Worm (Caenorhabditis elegans): ENCODE data around the gene F46H5.4.

F46H5.4 gene

DNA sequence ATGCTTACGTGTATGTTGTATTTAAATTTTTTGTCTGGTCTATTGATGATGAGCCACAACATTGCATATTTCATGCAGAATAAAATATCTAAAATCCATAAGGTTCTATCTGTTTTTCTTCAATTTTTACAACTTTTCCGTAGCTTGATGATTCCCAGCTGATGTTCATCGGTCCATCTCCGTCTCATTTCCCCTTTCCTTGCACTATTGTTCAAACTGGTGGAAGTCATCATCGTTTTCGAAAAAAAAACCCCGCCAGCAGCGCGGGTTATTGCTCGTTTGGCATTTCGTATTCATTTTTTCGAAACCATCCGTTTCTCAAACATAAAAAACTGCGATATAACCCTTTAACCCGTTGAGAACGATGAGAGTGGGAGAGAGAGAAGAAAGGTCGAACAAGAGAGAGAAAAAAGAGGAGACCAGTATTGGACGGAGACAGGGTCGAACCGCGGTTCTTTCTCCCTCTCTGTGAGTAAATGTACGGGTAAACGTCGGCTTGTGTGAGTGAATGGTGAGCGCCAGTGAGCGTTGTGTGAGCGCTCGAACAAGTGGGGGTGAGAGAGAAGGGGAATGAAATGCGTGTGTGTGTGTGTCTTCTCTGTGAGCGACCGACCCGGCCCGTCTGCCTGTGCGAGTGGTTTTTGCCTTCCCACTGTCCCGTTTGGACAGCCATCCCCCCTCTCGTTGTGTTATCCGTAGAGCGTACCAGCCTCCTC is 10.3 kb upstream of the F46H5.4 start:
- TF ChIP-seq elt-2 (tag; optimal IDR thresholded peaks at IDR 0.05) (peak; percentile 67), sdc-2 (tag; optimal IDR thresholded peaks at IDR 0.05) (peak; percentile 88), unc-86 (tag; optimal IDR thresholded peaks at IDR 0.05) (no peak), pha-4 (tag; optimal IDR thresholded peaks at IDR 0.05) (no peak), pax-1 (tag; optimal IDR thresholded peaks at IDR 0.05) (no peak), hlh-30 (tag; optimal IDR thresholded peaks at IDR 0.05; ENCODE audit: insufficient read depth) (peak; percentile 67), lim-6 (tag; optimal IDR thresholded peaks at IDR 0.05) (peak; percentile 1), ceh-19 (GFP tag; optimal IDR thresholded peaks at IDR 0.05) (peak; percentile 67), madf-2 (tag; optimal IDR thresholded peaks at IDR 0.05) (no peak), mec-3 (tag; optimal IDR thresholded peaks at IDR 0.05; ENCODE audit: borderline replicate concordance) (no peak), pag-3 (tag; optimal IDR thresholded peaks at IDR 0.05; ENCODE audit: borderline replicate concordance) (no peak), nhr-11 (tag; optimal IDR thresholded peaks at IDR 0.05) (no peak), hlh-8 (tag; optimal IDR thresholded peaks at IDR 0.05) (peak; percentile 58), Y22D7AL.16 (tag; optimal IDR thresholded peaks at IDR 0.05) (peak; percentile 3), tbx-7 (tag; optimal IDR thresholded peaks at IDR 0.05) (peak; percentile 6), ahr-1 (tag; optimal IDR thresholded peaks at IDR 0.05) (no peak), ceh-2 (tag; optimal IDR thresholded peaks at IDR 0.05) (peak; percentile 69), ets-4 (tag; optimal IDR thresholded peaks at IDR 0.05) (peak; percentile 41), ttx-3 (tag; optimal IDR thresholded peaks at IDR 0.05) (no peak), zip-5 (tag; optimal IDR thresholded peaks at IDR 0.05) (no peak), ceh-31 (tag; optimal IDR thresholded peaks at IDR 0.05) (peak; percentile 89), ceh-34 (tag; optimal IDR thresholded peaks at IDR 0.05) (peak; percentile 83), ztf-16 (tag; optimal IDR thresholded peaks at IDR 0.05) (peak; percentile 55), K09A11.1 (tag; optimal IDR thresholded peaks at IDR 0.05; ENCODE audit: insufficient read depth) (peak; percentile 56), pqm-1 (tag; optimal IDR thresholded peaks at IDR 0.05) (peak; percentile 69), pros-1 (tag; optimal IDR thresholded peaks at IDR 0.05) (peak; percentile 57), unc-3 (GFP tag; conservative IDR thresholded peaks at IDR 0.05) (no peak), unc-3 (tag; optimal IDR thresholded peaks at IDR 0.05) (peak; percentile 29), ref-2 (tag; optimal IDR thresholded peaks at IDR 0.05) (peak; percentile 84), unc-55 (GFP tag; optimal IDR thresholded peaks at IDR 0.05) (peak; percentile 44), F13H6.1 (tag; optimal IDR thresholded peaks at IDR 0.05) (peak; percentile 82), hlh-6 (tag; optimal IDR thresholded peaks at IDR 0.05) (peak; percentile 69), lin-11 (tag; optimal IDR thresholded peaks at IDR 0.05) (no peak), dve-1 (tag; optimal IDR thresholded peaks at IDR 0.05) (peak; percentile 50), pat-9 (tag; optimal IDR thresholded peaks at IDR 0.05) (peak; percentile 38), ceh-45 (GFP tag; IDR thresholded peaks at IDR 0.05) (no peak), ceh-9 (tag; optimal IDR thresholded peaks at IDR 0.05) (no peak), ceh-24 (tag; optimal IDR thresholded peaks at IDR 0.05) (no peak), dmd-4 (tag; optimal IDR thresholded peaks at IDR 0.05; ENCODE audit: borderline replicate concordance) (no peak), sox-4 (tag; optimal IDR thresholded peaks at IDR 0.05) (peak; percentile 48), C08G9.2 (tag; optimal IDR thresholded peaks at IDR 0.05) (peak; percentile 69), rnt-1 (tag; optimal IDR thresholded peaks at IDR 0.05) (peak; percentile 52), C38D4.7 (GFP tag; optimal IDR thresholded peaks at IDR 0.05) (peak; percentile 3), fkh-10 (GFP tag; optimal IDR thresholded peaks at IDR 0.05) (no peak), odd-2 (tag; optimal IDR thresholded peaks at IDR 0.05) (no peak), npax-4 (tag; optimal IDR thresholded peaks at IDR 0.05) (no peak), T23F11.4 (GFP tag; optimal IDR thresholded peaks at IDR 0.05) (no peak), che-1 (tag; optimal IDR thresholded peaks at IDR 0.05) (peak; percentile 18), eyg-1 (tag; optimal IDR thresholded peaks at IDR 0.05) (peak; percentile 23), sox-2 (GFP tag; IDR thresholded peaks at IDR 0.05) (no peak; the same call in 1 of the 2 replicates), ceh-18 (tag; optimal IDR thresholded peaks at IDR 0.05) (peak; percentile 96), ceh-14 (tag; optimal IDR thresholded peaks at IDR 0.05) (peak; percentile 64)

Data from whole organism, late embryonic.